Fruit fly (Drosophila melanogaster): ENCODE data around the gene Traf6.
A peak's percentile ranks its signal among the peaks of the same experiment; 100 is the strongest.

The Traf6 gene

dm6 chrX:8129204-8129997, 27.8 kb downstream of the Traf6 start, which contains the start of gene CG2116 (continued):
- TF ChIP-seq ham (GFP tag; IDR thresholded peaks at IDR 0.05) (no peak), CG13296 (GFP tag; optimal IDR thresholded peaks at IDR 0.05) (no peak), CG3065 (GFP tag; optimal IDR thresholded peaks at IDR 0.05) (no peak), CG8089 (GFP tag; optimal IDR thresholded peaks at IDR 0.05) (no peak), Dll (GFP tag; IDR thresholded peaks at IDR 0.05; ENCODE audit: partially characterized antibody) (peak; percentile 79), CoRest (tag; optimal IDR thresholded peaks at IDR 0.05) (peak; percentile 13), hb (GFP tag; IDR thresholded peaks at IDR 0.05; ENCODE audit: partially characterized antibody) (no peak), ERR (GFP tag; optimal IDR thresholded peaks at IDR 0.05) (no peak), caup (GFP tag; optimal IDR thresholded peaks at IDR 0.05; ENCODE audit: severe bottlenecking) (no peak), Hr51 (GFP tag; optimal IDR thresholded peaks at IDR 0.05) (no peak), mirr (GFP tag; optimal IDR thresholded peaks at IDR 0.05) (no peak), bowl (GFP tag; IDR thresholded peaks at IDR 0.05) (no peak), Dek (tag; optimal IDR thresholded peaks at IDR 0.05) (no peak), dan (GFP tag; IDR thresholded peaks at IDR 0.05) (no peak), CG17359 (tag; optimal IDR thresholded peaks at IDR 0.05) (no peak), bbx (GFP tag; IDR thresholded peaks at IDR 0.05; ENCODE audit: partially characterized antibody) (peak; percentile 63), Hmx (GFP tag; optimal IDR thresholded peaks at IDR 0.05) (no peak), eve (GFP tag; optimal IDR thresholded peaks at IDR 0.05) (no peak), slp2 (GFP tag; optimal IDR thresholded peaks at IDR 0.05) (no peak), CG8944 (GFP tag; optimal IDR thresholded peaks at IDR 0.05) (no peak), CrebB (tag; optimal IDR thresholded peaks at IDR 0.05) (no peak), Sin3A (optimal IDR thresholded peaks at IDR 0.05) (peak; percentile 56), pan (optimal IDR thresholded peaks at IDR 0.05) (no peak), pan (GFP tag; optimal IDR thresholded peaks at IDR 0.05 in 1 of 2, IDR thresholded peaks at IDR 0.05 in 1 of 2) (no peak), jumu (GFP tag; optimal IDR thresholded peaks at IDR 0.05) (no peak), CG6683 (GFP tag; optimal IDR thresholded peaks at IDR 0.05) (no peak), Adf1 (GFP tag; IDR thresholded peaks at IDR 0.05) (no peak), Kr (GFP tag; optimal IDR thresholded peaks at IDR 0.05) (no peak), CG17361 (GFP tag; IDR thresholded peaks at IDR 0.05) (no peak), CG15011 (GFP tag; optimal IDR thresholded peaks at IDR 0.05) (no peak), maf-S (GFP tag; optimal IDR thresholded peaks at IDR 0.05) (no peak), salm (tag; optimal IDR thresholded peaks at IDR 0.05) (no peak), CG4360 (GFP tag; IDR thresholded peaks at IDR 0.05) (peak; percentile 54), CG10274 (GFP tag; optimal IDR thresholded peaks at IDR 0.05) (no peak), D19B (GFP tag; optimal IDR thresholded peaks at IDR 0.05) (no peak), Six4 (GFP tag; optimal IDR thresholded peaks at IDR 0.05) (no peak), CG3281 (GFP tag; optimal IDR thresholded peaks at IDR 0.05) (no peak), zf30C (GFP tag; optimal IDR thresholded peaks at IDR 0.05) (no peak), tll (GFP tag; optimal IDR thresholded peaks at IDR 0.05) (no peak), NK7.1 (GFP tag; optimal IDR thresholded peaks at IDR 0.05) (no peak), CG7372 (GFP tag; IDR thresholded peaks at IDR 0.05) (no peak), zen2 (GFP tag; IDR thresholded peaks at IDR 0.05; ENCODE audit: partially characterized antibody) (peak; percentile 52; the same call in 1 of the 3 replicates), CG33213 (GFP tag; optimal IDR thresholded peaks at IDR 0.05) (no peak), Hr78 (GFP tag; optimal IDR thresholded peaks at IDR 0.05) (no peak), jing (GFP tag; optimal IDR thresholded peaks at IDR 0.05) (no peak), TFAM (GFP tag; optimal IDR thresholded peaks at IDR 0.05) (no peak), fd96Cb (tag; optimal IDR thresholded peaks at IDR 0.05) (no peak), z (GFP tag; IDR thresholded peaks at IDR 0.05) (no peak), p53 (GFP tag; optimal IDR thresholded peaks at IDR 0.05) (no peak), CG12104 (GFP tag; optimal IDR thresholded peaks at IDR 0.05) (no peak)

Measured in whole organism, embryonic.